Worm (Caenorhabditis elegans): ENCODE results near the gene F28F8.9.

F28F8.9 gene

ce11 chrV:15594573-15594972 lies 16.1 kb upstream of the F28F8.9 start, which contains the start of gene fbxa-139:
Gene fbxa-139, minus strand, starts transcription at chrV:15594673.
- TF ChIP-seq mxl-2 (GFP tag; conservative IDR thresholded peaks at IDR 0.05) (no peak), D1046.2 (GFP tag; IDR thresholded peaks at IDR 0.05) (no peak), daf-8 (GFP tag; IDR thresholded peaks at IDR 0.05) (no peak), F49E8.2 (tag; optimal IDR thresholded peaks at IDR 0.05; ENCODE audit: borderline replicate concordance) (no peak), Y105C5A.15 (GFP tag; IDR thresholded peaks at IDR 0.05) (no peak), php-3 (GFP tag; IDR thresholded peaks at IDR 0.05) (no peak), Y48G9A.11 (GFP tag; IDR thresholded peaks at IDR 0.05) (no peak), daf-16 (GFP tag; optimal IDR thresholded peaks at IDR 0.05) (no peak), daf-16 (tag; optimal IDR thresholded peaks at IDR 0.05) (no peak), vab-7 (GFP tag; IDR thresholded peaks at IDR 0.05) (no peak), saeg-2 (GFP tag; IDR thresholded peaks at IDR 0.05) (no peak), sdz-12 (GFP tag; optimal IDR thresholded peaks at IDR 0.05) (no peak), snpc-4 (tag; optimal IDR thresholded peaks at IDR 0.05) (no peak), egl-27 (tag; optimal IDR thresholded peaks at IDR 0.05) (no peak), dmd-8 (GFP tag; IDR thresholded peaks at IDR 0.05) (no peak), lsy-2 (tag; optimal IDR thresholded peaks at IDR 0.05) (no peak), egl-43 (GFP tag; IDR thresholded peaks at IDR 0.05) (no peak), ceh-44 (GFP tag; IDR thresholded peaks at IDR 0.05) (no peak)

ce11 chrV:15590183-15590667 lies 11.8 kb upstream of the F28F8.9 start, which contains the start of gene F28F8.7:
Gene F28F8.7, minus strand, starts transcription at chrV:15590617.
- peak; percentile 47 for TF ChIP-seq nhr-48 (tag; optimal IDR thresholded peaks at IDR 0.05)
- peak; percentile 92 for TF ChIP-seq lin-38 (GFP tag; IDR thresholded peaks at IDR 0.05)
- TF ChIP-seq F37D6.2 (tag; optimal IDR thresholded peaks at IDR 0.05) = peak; percentile 96
- TF ChIP-seq duxl-1 (tag; optimal IDR thresholded peaks at IDR 0.05; ENCODE audit: poor library complexity) = peak; percentile 43
- TF ChIP-seq unc-130 (GFP tag; optimal IDR thresholded peaks at IDR 0.05) = peak; percentile 74
- TF ChIP-seq zfp-3 (GFP tag; conservative IDR thresholded peaks at IDR 0.05) = peak; percentile 91
- TF ChIP-seq vab-7 (GFP tag; IDR thresholded peaks at IDR 0.05) = 0 out of 2 replicates have a peak, but pooled peaks have one; percentile 44
- 0 out of 2 replicates have a peak, but pooled peaks have one; percentile 28 for TF ChIP-seq ZK337.2 (GFP tag; IDR thresholded peaks at IDR 0.05)
- peak; percentile 85 for TF ChIP-seq rbr-2 (tag; optimal IDR thresholded peaks at IDR 0.05)
- peak; percentile 93 for TF ChIP-seq D1046.2 (GFP tag; IDR thresholded peaks at IDR 0.05)
- peak; percentile 57; the same call in 1 of the 2 replicates for TF ChIP-seq php-3 (GFP tag; IDR thresholded peaks at IDR 0.05)
- TF ChIP-seq F10B5.3 (tag; optimal IDR thresholded peaks at IDR 0.05) = peak; percentile 12
- TF ChIP-seq tra-1 (GFP tag; IDR thresholded peaks at IDR 0.05) = peak; percentile 50; the same call in 1 of the 2 replicates
- peak; percentile 69 for TF ChIP-seq mxl-3 (GFP tag; optimal IDR thresholded peaks at IDR 0.05)
- TF ChIP-seq hmg-1.1 (GFP tag; IDR thresholded peaks at IDR 0.05) = peak; percentile 58; the same call in 1 of the 2 replicates
- peak; percentile 2 for TF ChIP-seq nhr-11 (tag; optimal IDR thresholded peaks at IDR 0.05)
- TF ChIP-seq ctbp-1 (GFP tag; IDR thresholded peaks at IDR 0.05) = peak; percentile 69; the same call in 1 of the 2 replicates
- peak; percentile 85 for TF ChIP-seq ceh-20 (GFP tag; IDR thresholded peaks at IDR 0.05)
- peak; percentile 61; the same call in 1 of the 2 replicates for TF ChIP-seq ceh-44 (GFP tag; IDR thresholded peaks at IDR 0.05)
- TF ChIP-seq mdl-1 (tag; optimal IDR thresholded peaks at IDR 0.05) = peak in 1 of 2 experiments; percentile 16
- peak; percentile 55 for TF ChIP-seq nhr-28 (tag; optimal IDR thresholded peaks at IDR 0.05)
- peak; percentile 88 for TF ChIP-seq dmd-9 (GFP tag; IDR thresholded peaks at IDR 0.05)
- peak; percentile 74 for TF ChIP-seq hlh-11 (tag; optimal IDR thresholded peaks at IDR 0.05)
- peak; percentile 85 to 95 for TF ChIP-seq lsy-2 (tag; optimal IDR thresholded peaks at IDR 0.05)
- peak; percentile 43 for TF ChIP-seq nhr-77 (tag; optimal IDR thresholded peaks at IDR 0.05)
- TF ChIP-seq hif-1 (tag; optimal IDR thresholded peaks at IDR 0.05) = peak in 1 of 2 experiments; percentile 17
- peak; percentile 20 for TF ChIP-seq spr-1 (tag; optimal IDR thresholded peaks at IDR 0.05)
- TF ChIP-seq madf-9 (GFP tag; conservative IDR thresholded peaks at IDR 0.05) = peak; percentile 30; the same call in 1 of the 2 replicates
- TF ChIP-seq madf-5 (GFP tag; IDR thresholded peaks at IDR 0.05) = 0 out of 4 replicates have a peak, but pooled peaks of 1 of the 2 experiments have one; percentile 42
- peak; percentile 89 for TF ChIP-seq mes-2 (tag; optimal IDR thresholded peaks at IDR 0.05; ENCODE audit: poor library complexity, severe bottlenecking)
- TF ChIP-seq dpl-1 (GFP tag; optimal IDR thresholded peaks at IDR 0.05) = peak; percentile 57
- TF ChIP-seq aha-1 (tag) = peak; percentile 16
- TF ChIP-seq mdt-29 (GFP tag; IDR thresholded peaks at IDR 0.05) = peak; percentile 82
- TF ChIP-seq nhr-42 (GFP tag; IDR thresholded peaks at IDR 0.05) = peak; percentile 94
- peak; percentile 25 for TF ChIP-seq spr-3 (GFP tag; optimal IDR thresholded peaks at IDR 0.05)
